Worm (Caenorhabditis elegans): ENCODE results near the gene srbc-12.
"Not testable (repeated sequence)": the region's sequence is repeated elsewhere in the genome, so short reads cannot be mapped to it uniquely, and the experiment has no call there.

srbc-12 gene

ce11 chrV:878567-878966, 29.0 kb downstream of the srbc-12 start, which contains the start of gene T02B11.8:
T02B11.8 (minus strand) TSS chrV:878667.
- TF ChIP-seq lin-35 (GFP tag; optimal IDR thresholded peaks at IDR 0.05), result no peak
- no peak for TF ChIP-seq lin-15B (tag; optimal IDR thresholded peaks at IDR 0.05)
- no peak for TF ChIP-seq egl-13 (tag; optimal IDR thresholded peaks at IDR 0.05)
- TF ChIP-seq fkh-8 (tag; optimal IDR thresholded peaks at IDR 0.05), result no peak
- no peak for TF ChIP-seq zag-1 (tag; optimal IDR thresholded peaks at IDR 0.05)
- TF ChIP-seq isw-1 (GFP tag; IDR thresholded peaks at IDR 0.05), result no peak
- TF ChIP-seq mdl-1 (tag; optimal IDR thresholded peaks at IDR 0.05), result no peak
- no peak for TF ChIP-seq snpc-4 (tag; optimal IDR thresholded peaks at IDR 0.05)
- no peak for TF ChIP-seq C16A3.4 (tag; optimal IDR thresholded peaks at IDR 0.05)
- TF ChIP-seq nhr-77 (tag; optimal IDR thresholded peaks at IDR 0.05), result no peak
- TF ChIP-seq nhr-11 (tag; optimal IDR thresholded peaks at IDR 0.05), result no peak

ce11 chrV:879171-879570, 29.6 kb downstream of the srbc-12 start, which contains the start of gene srg-53:
srg-53 (plus strand) TSS chrV:879471.
- no peak for TF ChIP-seq tlp-1 (tag; optimal IDR thresholded peaks at IDR 0.05)
- no peak for TF ChIP-seq F16B12.6 (tag; optimal IDR thresholded peaks at IDR 0.05)
- no peak for TF ChIP-seq nhr-90 (tag; optimal IDR thresholded peaks at IDR 0.05; ENCODE audit: poor library complexity)
- no peak for TF ChIP-seq hpl-2 (GFP tag; optimal IDR thresholded peaks at IDR 0.05)
- no peak for TF ChIP-seq ces-1 (GFP tag; optimal IDR thresholded peaks at IDR 0.05)
- no peak for TF ChIP-seq lin-13 (GFP tag; optimal IDR thresholded peaks at IDR 0.05)
- TF ChIP-seq nhr-11 (tag; optimal IDR thresholded peaks at IDR 0.05), result no peak
- TF ChIP-seq nhr-77 (tag; optimal IDR thresholded peaks at IDR 0.05), result no peak

- TF ChIP-seq nhr-47 (tag; optimal IDR thresholded peaks at IDR 0.05) (no peak), efl-3 (GFP tag; optimal IDR thresholded peaks at IDR 0.05) (no peak), dpl-1 (GFP tag; optimal IDR thresholded peaks at IDR 0.05) (no peak), aly-2 (tag; optimal IDR thresholded peaks at IDR 0.05) (no peak), alr-1 (tag; optimal IDR thresholded peaks at IDR 0.05; ENCODE audit: borderline replicate concordance) (no peak), unc-62 (GFP tag; optimal IDR thresholded peaks at IDR 0.05) (no peak), pax-3 (tag; optimal IDR thresholded peaks at IDR 0.05) (no peak), rnt-1 (tag; optimal IDR thresholded peaks at IDR 0.05) (no peak)
Observed at ce11 chrV:884324-884723, 34.7 kb downstream of the srbc-12 start, which contains the start of gene srj-38. srj-38 (minus strand) TSS chrV:884424.

ce11 chrV:889216-889615, 39.6 kb downstream of the srbc-12 start, which contains the start of gene T02B11.6:
T02B11.6 (minus strand) TSS chrV:889316.
- TF ChIP-seq vab-15 (tag; optimal IDR thresholded peaks at IDR 0.05) (no peak), elt-2 (tag; optimal IDR thresholded peaks at IDR 0.05) (no peak)

- TF ChIP-seq hlh-17 (GFP tag; optimal IDR thresholded peaks at IDR 0.05; ENCODE audit: borderline replicate concordance) (no peak), ceh-8 (GFP tag; optimal IDR thresholded peaks at IDR 0.05) (no peak), mdl-1 (tag; optimal IDR thresholded peaks at IDR 0.05) (no peak), elt-2 (tag; optimal IDR thresholded peaks at IDR 0.05) (no peak), nhr-90 (tag; optimal IDR thresholded peaks at IDR 0.05; ENCODE audit: poor library complexity) (no peak), aha-1 (tag; optimal IDR thresholded peaks at IDR 0.05) (no peak), jun-1 (tag; optimal IDR thresholded peaks at IDR 0.05) (no peak), F16B12.6 (tag; optimal IDR thresholded peaks at IDR 0.05) (no peak)
Observed at ce11 chrV:890423-890822, 40.8 kb downstream of the srbc-12 start, which contains the start of gene srlf-21. srlf-21 (minus strand) TSS chrV:890523.

ce11 chrV:890835-891234, 41.2 kb downstream of the srbc-12 start, which contains the start of gene srlf-22:
srlf-22 (plus strand) TSS chrV:891135.
- not testable (repeated sequence) for TF ChIP-seq nhr-85 (tag); rnt-1 (tag; optimal IDR thresholded peaks at IDR 0.05); nhr-47 (tag; optimal IDR thresholded peaks at IDR 0.05)

Measured in whole organism, L1 larva.